Fruit fly (Drosophila melanogaster) whole organism, embryonic: Measurements from ENCODE around the gene CG5883.
A peak's percentile ranks its signal among the peaks of the same experiment; 100 is the strongest.

Experiments
- Bteb2 ChIP-seq: fragments of 200-800 bp; sonication (Bioruptor generic); optimal IDR thresholded peaks from 2 replicates; lab custom pipeline; 2016; ENCODE audit warnings: missing biosample characterization, missing genetic modification characterization
- CG11504 ChIP-seq: fragments of 200-800 bp; sonication (Bioruptor generic); optimal IDR thresholded peaks from 3 replicates; lab custom pipeline; 2019; ENCODE audit warnings: missing biosample characterization, mild to moderate bottlenecking, missing genetic modification characterization, moderate library complexity
- CG11696 ChIP-seq: fragments of 200-800 bp; sonication (Bioruptor generic); IDR thresholded peaks from 2 replicates; pipeline ENCODE4 v1.3.6; 2022; ENCODE audit warnings: missing biosample characterization, missing genetic modification characterization
- CG12744 ChIP-seq: fragments of 200-800 bp; sonication (Bioruptor generic); optimal IDR thresholded peaks from 2 replicates; lab custom pipeline; 2016; ENCODE audit warnings: missing biosample characterization, missing genetic modification characterization
- CG13123 ChIP-seq: fragments of 200-800 bp; sonication (Bioruptor generic); optimal IDR thresholded peaks from 2 replicates; lab custom pipeline; 2016; ENCODE audit warnings: missing biosample characterization, missing genetic modification characterization
- CG15073 ChIP-seq: fragments of 200-800 bp; sonication (Bioruptor generic); optimal IDR thresholded peaks from 2 replicates; lab custom pipeline; 2016; ENCODE audit warnings: missing biosample characterization, missing genetic modification characterization
- CG15696 ChIP-seq: fragments of 200-800 bp; sonication (Bioruptor generic); optimal IDR thresholded peaks from 2 replicates; lab custom pipeline; 2019; ENCODE audit warnings: missing biosample characterization, mild to moderate bottlenecking, missing genetic modification characterization, moderate library complexity
- CG2712 ChIP-seq: fragments of 200-800 bp; optimal IDR thresholded peaks from 3 replicates; lab custom pipeline; 2019; ENCODE audit warnings: missing biosample characterization, mild to moderate bottlenecking, missing genetic modification characterization, moderate library complexity
- CG30020 ChIP-seq: fragments of 200-800 bp; optimal IDR thresholded peaks from 2 replicates; lab custom pipeline; 2019; ENCODE audit warnings: missing biosample characterization, mild to moderate bottlenecking, missing genetic modification characterization, moderate library complexity
- CG42726 ChIP-seq: fragments of 200-800 bp; sonication (Bioruptor generic); IDR thresholded peaks from 2 replicates; pipeline ENCODE4 v1.3.6; 2022; ENCODE audit warnings: missing biosample characterization, missing genetic modification characterization; ENCODE audit not compliant: partially characterized antibody
- CG5180 ChIP-seq: fragments of 200-800 bp; sonication (Bioruptor generic); optimal IDR thresholded peaks from 3 replicates; lab custom pipeline; 2017; ENCODE audit warnings: missing biosample characterization, missing genetic modification characterization, mild to moderate bottlenecking, moderate library complexity, missing genetic modification reagents
- CG5953 ChIP-seq: fragments of 200-800 bp; sonication (Bioruptor generic); IDR thresholded peaks from 2 replicates; pipeline ENCODE4 v1.3.6; 2022; ENCODE audit warnings: missing biosample characterization, missing genetic modification characterization
- CG6854 ChIP-seq: fragments of 200-800 bp; sonication (Bioruptor generic); optimal IDR thresholded peaks from 3 replicates; lab custom pipeline; 2017; ENCODE audit warnings: missing biosample characterization, mild to moderate bottlenecking, missing genetic modification characterization
- CG7745 ChIP-seq: fragments of 200-800 bp; sonication (Bioruptor generic); optimal IDR thresholded peaks from 2 replicates; lab custom pipeline; 2018; ENCODE audit warnings: missing biosample characterization, mild to moderate bottlenecking, missing genetic modification characterization, moderate library complexity
- CG7963 ChIP-seq: fragments of 200-800 bp; sonication (Bioruptor generic); IDR thresholded peaks from 3 replicates; pipeline ENCODE4 v1.3.6; 2022; ENCODE audit warnings: missing biosample characterization, missing genetic modification characterization; ENCODE audit not compliant: partially characterized antibody
- CG8281 ChIP-seq: fragments of 200-800 bp; sonication (Bioruptor generic); optimal IDR thresholded peaks from 2 replicates; lab custom pipeline; 2018; ENCODE audit warnings: missing biosample characterization, mild to moderate bottlenecking, missing genetic modification characterization, moderate library complexity
- CoRest ChIP-seq: fragments of 200-800 bp; sonication (Bioruptor generic); optimal IDR thresholded peaks from 3 replicates; lab custom pipeline; 2018; ENCODE audit warnings: missing biosample characterization, mild to moderate bottlenecking, missing genetic modification characterization, moderate library complexity
- Dbx ChIP-seq: fragments of 200-800 bp; sonication (Bioruptor generic); IDR thresholded peaks from 3 replicates; pipeline ENCODE4 v1.3.6; 2022; ENCODE audit warnings: missing biosample characterization, missing genetic modification characterization
- Deaf1 ChIP-seq: fragments of 200-800 bp; optimal IDR thresholded peaks from 3 replicates; lab custom pipeline; 2019; ENCODE audit warnings: missing biosample characterization, mild to moderate bottlenecking, missing genetic modification characterization, moderate library complexity
- E2f2 ChIP-seq: fragments of 200-800 bp; sonication (Bioruptor generic); IDR thresholded peaks from 2 replicates; pipeline ENCODE4 v1.3.6; 2022; ENCODE audit warnings: missing biosample characterization, missing genetic modification characterization
- Ets97D ChIP-seq: fragments of 200-800 bp; sonication (Bioruptor generic); optimal IDR thresholded peaks from 3 replicates; lab custom pipeline; 2016; ENCODE audit warnings: missing biosample characterization, missing genetic modification characterization
- Fer1 ChIP-seq: fragments of 200-800 bp; sonication (Bioruptor generic); optimal IDR thresholded peaks from 2 replicates; lab custom pipeline; 2017; ENCODE audit warnings: missing biosample characterization, mild to moderate bottlenecking, missing genetic modification characterization
- Fer2 ChIP-seq: fragments of 200-800 bp; sonication (Bioruptor generic); optimal IDR thresholded peaks from 2 replicates; lab custom pipeline; 2018; ENCODE audit warnings: missing biosample characterization, mild to moderate bottlenecking, missing genetic modification characterization, moderate library complexity
- GATAe ChIP-seq: fragments of 200-800 bp; sonication (Bioruptor generic); conservative IDR thresholded peaks from 2 replicates; pipeline ENCODE4 v1.3.6; 2022; ENCODE audit warnings: missing biosample characterization, missing genetic modification characterization
- Gug ChIP-seq: fragments of 200-800 bp; sonication (Bioruptor generic); IDR thresholded peaks from 4 replicates; pipeline ENCODE4 v1.3.6; 2022; ENCODE audit warnings: missing biosample characterization, missing genetic modification characterization
- HHEX ChIP-seq: fragments of 200-800 bp; sonication (Bioruptor generic); optimal IDR thresholded peaks from 3 replicates; lab custom pipeline; 2017; ENCODE audit warnings: missing biosample characterization, mild to moderate bottlenecking, missing genetic modification characterization, missing genetic modification reagents
- NC2α ChIP-seq: fragments of 200-800 bp; sonication (Bioruptor generic); optimal IDR thresholded peaks from 2 replicates; lab custom pipeline; 2016; ENCODE audit warnings: missing biosample characterization, missing genetic modification characterization
- NFAT ChIP-seq: fragments of 200-800 bp; sonication (Bioruptor generic); IDR thresholded peaks from 2 replicates; pipeline ENCODE4 v1.3.6; 2022; ENCODE audit warnings: missing biosample characterization, missing genetic modification characterization
- Nf-YC ChIP-seq: fragments of 200-800 bp; optimal IDR thresholded peaks from 3 replicates; lab custom pipeline; 2019; ENCODE audit warnings: missing biosample characterization, mild to moderate bottlenecking, missing genetic modification characterization, moderate library complexity
- Pdp1 ChIP-seq, 2 experiments: fragments of 200-800 bp; sonication (Bioruptor generic); optimal IDR thresholded peaks; 3 replicates each; lab custom pipeline; 2016; ENCODE audit warnings: missing biosample characterization in 2 of 2, missing genetic modification characterization in 2 of 2, mild to moderate bottlenecking in 1 of 2, moderate library complexity in 1 of 2
- Sox100B ChIP-seq: fragments of 200-800 bp; sonication (Bioruptor generic); optimal IDR thresholded peaks from 3 replicates; lab custom pipeline; 2018; ENCODE audit warnings: missing biosample characterization, mild to moderate bottlenecking, missing genetic modification characterization
- Sry-δ ChIP-seq: fragments of 200-800 bp; sonication (Bioruptor generic); optimal IDR thresholded peaks from 2 replicates; lab custom pipeline; 2016; ENCODE audit warnings: missing biosample characterization, missing genetic modification characterization
- TFAM ChIP-seq: fragments of 200-800 bp; sonication (Bioruptor generic); optimal IDR thresholded peaks from 2 replicates; lab custom pipeline; 2017; ENCODE audit warnings: missing biosample characterization, missing genetic modification characterization, inconsistent platforms
- Xrp1 ChIP-seq: fragments of 200-800 bp; sonication (Bioruptor generic); IDR thresholded peaks from 2 replicates; pipeline ENCODE4 v1.3.6; 2022; ENCODE audit warnings: missing biosample characterization, missing genetic modification characterization
- ase ChIP-seq: fragments of 200-800 bp; sonication (Bioruptor generic); IDR thresholded peaks from 3 replicates; pipeline ENCODE4 v1.3.6; 2022; ENCODE audit warnings: missing biosample characterization, missing genetic modification characterization
- ato ChIP-seq: fragments of 200-800 bp; sonication (Bioruptor generic); IDR thresholded peaks from 2 replicates; pipeline ENCODE4 v1.3.6; 2022; ENCODE audit warnings: missing biosample characterization, missing genetic modification characterization; ENCODE audit not compliant: partially characterized antibody
- crp ChIP-seq, 2 experiments: fragments of 200-800 bp; sonication (Bioruptor generic); optimal IDR thresholded peaks; 2 replicates in 1 of 2; 3 replicates in 1 of 2; lab custom pipeline; 2017; ENCODE audit warnings: missing biosample characterization in 2 of 2, missing genetic modification characterization in 2 of 2, mild to moderate bottlenecking in 1 of 2, moderate library complexity in 1 of 2
- fd96Cb ChIP-seq: fragments of 200-800 bp; sonication (Bioruptor generic); optimal IDR thresholded peaks from 2 replicates; lab custom pipeline; 2018; ENCODE audit warnings: missing biosample characterization, mild to moderate bottlenecking, missing genetic modification characterization, moderate library complexity
- fru ChIP-seq: fragments of >200 bp; optimal IDR thresholded peaks from 2 replicates; lab custom pipeline; 2017
- gro ChIP-seq: fragments of 200-800 bp; sonication (Bioruptor generic); optimal IDR thresholded peaks from 2 replicates; lab custom pipeline; 2016; ENCODE audit warnings: missing biosample characterization, missing genetic modification characterization
- h ChIP-seq: fragments of >200 bp; optimal IDR thresholded peaks from 2 replicates; lab custom pipeline; 2017
- hth ChIP-seq: fragments of >200 bp; optimal IDR thresholded peaks from 2 replicates; lab custom pipeline; 2017; ENCODE audit warnings: inconsistent platforms
- lola ChIP-seq, 3 experiments: fragments of >200 bp in 2 of 3; fragments of 200-800 bp in 1 of 3; sonication (Bioruptor generic) in 1 of 3; optimal IDR thresholded peaks; 2 replicates each; lab custom pipeline; 2017 to 2019; ENCODE audit warnings: missing biosample characterization in 3 of 3, missing genetic modification characterization in 3 of 3, mild to moderate bottlenecking in 1 of 3, moderate library complexity in 1 of 3
- odd ChIP-seq: fragments of 200-800 bp; sonication (Bioruptor generic); optimal IDR thresholded peaks from 2 replicates; lab custom pipeline; 2017; ENCODE audit warnings: missing biosample characterization, mild to moderate bottlenecking, missing genetic modification characterization
- pros ChIP-seq: fragments of 200-800 bp; sonication (Bioruptor generic); optimal IDR thresholded peaks from 3 replicates; lab custom pipeline; 2019; ENCODE audit warnings: missing biosample characterization, mild to moderate bottlenecking, missing genetic modification characterization, moderate library complexity
- pum ChIP-seq: fragments of 200-800 bp; sonication (Bioruptor generic); optimal IDR thresholded peaks from 2 replicates; lab custom pipeline; 2016; ENCODE audit warnings: missing biosample characterization, missing genetic modification characterization
- row ChIP-seq: fragments of 200-800 bp; sonication (Bioruptor generic); IDR thresholded peaks from 3 replicates; pipeline ENCODE4 v1.3.6; 2022; ENCODE audit warnings: missing biosample characterization, missing genetic modification characterization
- salm ChIP-seq: fragments of 200-800 bp; sonication (Bioruptor generic); optimal IDR thresholded peaks from 2 replicates; lab custom pipeline; 2018; ENCODE audit warnings: missing biosample characterization, mild to moderate bottlenecking, missing genetic modification characterization
- sd ChIP-seq: fragments of 200-800 bp; sonication (Bioruptor generic); optimal IDR thresholded peaks from 3 replicates; lab custom pipeline; 2018; ENCODE audit warnings: missing biosample characterization, mild to moderate bottlenecking, missing genetic modification characterization, moderate library complexity
- stc ChIP-seq: fragments of 200-800 bp; sonication (Bioruptor generic); IDR thresholded peaks from 2 replicates; pipeline ENCODE4 v1.3.6; 2022; ENCODE audit warnings: missing biosample characterization, missing genetic modification characterization
- usp ChIP-seq: fragments of >200 bp; optimal IDR thresholded peaks from 2 replicates; lab custom pipeline; 2017; ENCODE audit warnings: missing biosample characterization, missing genetic modification characterization

CG5883 gene

dm6 chr3L:11992960-11993359 lies 48.3 kb upstream of the CG5883 start, which contains the start of gene viaf (continued):
- peak; percentile 15 for TF ChIP-seq Fer2 (tag; lab: Kevin White, UChicago)
- TF ChIP-seq CG5180 (GFP tag; lab: Kevin White, UChicago): no peak
- TF ChIP-seq Pdp1 (GFP tag; optimal IDR thresholded peaks at IDR 0.05; lab: Kevin White, UChicago): no peak
- no peak for TF ChIP-seq Sox100B (GFP tag; lab: Kevin White, UChicago)
- peak; percentile 65 for TF ChIP-seq CG30020
- TF ChIP-seq Fer1 (GFP tag; lab: Kevin White, UChicago): no peak
- no peak; the same call in 1 of the 2 replicates for TF ChIP-seq stc
- TF ChIP-seq CG7963: peak; percentile 92
- TF ChIP-seq CG42726 (GFP tag; lab: Robert Waterston, UW): peak; percentile 91
- no peak for TF ChIP-seq CG7745 (tag; lab: Kevin White, UChicago)
- peak; percentile 45 for TF ChIP-seq CG15696 (tag; lab: Kevin White, UChicago)
- TF ChIP-seq Ets97D (GFP tag; lab: Kevin White, UChicago): peak; percentile 23
- no peak; the same call in 2 of the 3 replicates for TF ChIP-seq ase
- TF ChIP-seq ato: peak; percentile 86
- no peak for TF ChIP-seq CG11504 (tag; lab: Kevin White, UChicago)
- no peak for TF ChIP-seq h (lab: Kevin White, UChicago)
- TF ChIP-seq sd (tag; lab: Kevin White, UChicago): no peak
- TF ChIP-seq crp (GFP tag; optimal IDR thresholded peaks at IDR 0.05; lab: Kevin White, UChicago): no peak
- TF ChIP-seq E2f2 (GFP tag; lab: Robert Waterston, UW): peak; percentile 58; the same call in 1 of the 2 replicates
- TF ChIP-seq CG2712 (tag; lab: Kevin White, UChicago): peak; percentile 79
- no peak for TF ChIP-seq odd (GFP tag; lab: Kevin White, UChicago)
- no peak for TF ChIP-seq CG5953 (GFP tag; lab: Robert Waterston, UW)
- no peak for TF ChIP-seq NC2α
- no peak for TF ChIP-seq CG6854 (GFP tag; lab: Kevin White, UChicago)
- peak; percentile 72; the same call in 3 of the 4 replicates for TF ChIP-seq Gug
- no peak for TF ChIP-seq CG8281 (tag; lab: Kevin White, UChicago)
- no peak for TF ChIP-seq CG15073
- TF ChIP-seq hth (lab: Kevin White, UChicago): no peak
- TF ChIP-seq row (GFP tag; lab: Robert Waterston, UW): peak; percentile 86
- no peak for TF ChIP-seq fru
- peak; percentile 64 for TF ChIP-seq NFAT (GFP tag; lab: Robert Waterston, UW)
- TF ChIP-seq pum (GFP tag; lab: Kevin White, UChicago): no peak
- TF ChIP-seq Dbx (GFP tag; lab: Robert Waterston, UW): 0 out of 3 replicates have a peak, but pooled peaks have one; percentile 39
- peak; percentile 22 for TF ChIP-seq fd96Cb (tag; lab: Kevin White, UChicago)
- no peak for TF ChIP-seq pros (GFP tag; lab: Kevin White, UChicago)
- no peak for TF ChIP-seq Nf-YC (tag; lab: Kevin White, UChicago)
- TF ChIP-seq CG11696: no peak
- TF ChIP-seq GATAe (GFP tag; lab: Robert Waterston, UW): no peak
- TF ChIP-seq HHEX (GFP tag; lab: Kevin White, UChicago): no peak
- TF ChIP-seq lola (GFP tag; optimal IDR thresholded peaks at IDR 0.05; lab: Kevin White, UChicago): no peak
- TF ChIP-seq Bteb2 (GFP tag; lab: Kevin White, UChicago): no peak
- no peak for TF ChIP-seq TFAM (GFP tag; lab: Kevin White, UChicago)
- no peak for TF ChIP-seq CG13123 (GFP tag; lab: Kevin White, UChicago)
- TF ChIP-seq gro: no peak
- no peak; the same call in 1 of the 2 replicates for TF ChIP-seq Xrp1 (GFP tag; lab: Robert Waterston, UW)
- TF ChIP-seq usp: no peak
- no peak for TF ChIP-seq Deaf1 (tag; lab: Kevin White, UChicago)
- TF ChIP-seq CG12744 (GFP tag; lab: Kevin White, UChicago): no peak
- TF ChIP-seq CoRest (tag; lab: Kevin White, UChicago): peak; percentile 60
- TF ChIP-seq Sry-δ (GFP tag; lab: Kevin White, UChicago): peak; percentile 83
- TF ChIP-seq salm: no peak
